Worm (Caenorhabditis elegans): Measurements from ENCODE around the gene C07G3.10.
A peak's percentile ranks its signal among the peaks of the same experiment; 100 is the strongest.

Gene C07G3.10

DNA sequence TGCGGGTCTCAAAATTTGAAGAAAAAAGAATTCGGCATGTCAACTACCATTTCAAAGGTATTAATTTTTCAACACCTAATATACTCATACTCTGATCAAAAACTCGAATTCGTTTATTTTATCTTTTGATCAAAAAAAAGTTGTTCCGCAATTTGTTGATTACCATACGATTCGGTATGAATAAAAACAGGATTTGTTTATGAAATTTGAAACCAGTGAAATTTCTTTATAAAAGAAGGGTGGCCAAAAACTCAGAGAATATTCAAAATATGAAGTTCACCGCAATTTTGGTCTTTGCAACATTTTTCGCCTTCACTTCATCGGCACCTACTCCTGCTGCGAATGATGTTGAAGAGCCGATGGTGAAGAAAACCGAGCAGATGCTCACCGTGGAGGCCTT is at the start of gene C07G3.10, which contains the start of gene C07G3.8:
TSS of gene C07G3.10 (plus strand) at position 270 of the 400 bp plus-strand sequence.
TSS of gene C07G3.8 (minus strand) at position 101 of the 400 bp plus-strand sequence.
- no peak for TF ChIP-seq K11D2.4 (GFP tag; IDR thresholded peaks at IDR 0.05)
- no peak for TF ChIP-seq chd-7 (tag; optimal IDR thresholded peaks at IDR 0.05)
- TF ChIP-seq lir-1 (GFP tag; conservative IDR thresholded peaks at IDR 0.05): no peak
- no peak for TF ChIP-seq madf-8 (GFP tag; conservative IDR thresholded peaks at IDR 0.05)
- no peak for TF ChIP-seq tlf-1 (GFP tag; optimal IDR thresholded peaks at IDR 0.05)
- no peak for TF ChIP-seq egl-18 (GFP tag; IDR thresholded peaks at IDR 0.05)
- TF ChIP-seq ztf-3 (GFP tag; optimal IDR thresholded peaks at IDR 0.05): no peak
- no peak for TF ChIP-seq hmg-20 (GFP tag; IDR thresholded peaks at IDR 0.05)
- no peak for TF ChIP-seq Y53F4B.3 (GFP tag; IDR thresholded peaks at IDR 0.05)
- TF ChIP-seq K12H6.12 (tag; optimal IDR thresholded peaks at IDR 0.05): no peak
- TF ChIP-seq let-607 (tag; optimal IDR thresholded peaks at IDR 0.05): no peak
- no peak for TF ChIP-seq snpc-1.3 (tag; optimal IDR thresholded peaks at IDR 0.05; ENCODE audit: insufficient read depth)
- no peak for TF ChIP-seq ceh-27 (GFP tag; optimal IDR thresholded peaks at IDR 0.05)
- TF ChIP-seq lag-1 (GFP tag; IDR thresholded peaks at IDR 0.05): no peak

DNA sequence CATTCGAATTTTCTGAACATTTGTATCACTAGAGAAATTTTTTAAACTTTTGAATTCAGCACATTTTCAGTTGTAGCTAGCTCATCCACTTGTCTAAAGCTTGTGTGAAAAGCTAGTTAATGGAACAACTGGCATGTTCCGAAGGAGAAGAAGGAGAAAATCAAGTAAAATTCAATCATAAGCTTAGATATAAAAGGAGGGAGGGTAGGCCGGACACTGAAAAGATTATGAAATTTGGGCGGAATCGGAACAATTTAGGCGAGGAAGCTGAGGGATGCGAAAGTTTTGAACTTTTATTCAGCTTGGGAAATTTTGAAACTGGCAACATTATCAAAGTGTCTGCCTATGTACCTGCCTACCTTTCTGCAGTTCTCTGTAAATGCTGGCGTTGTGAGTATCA is 49.6 kb upstream of the C07G3.10 start:
- no peak for TF ChIP-seq ceh-40 (GFP tag; IDR thresholded peaks at IDR 0.05)
- TF ChIP-seq dpl-1 (GFP tag; optimal IDR thresholded peaks at IDR 0.05): no peak
- TF ChIP-seq ceh-79 (tag; optimal IDR thresholded peaks at IDR 0.05): no peak
- TF ChIP-seq F10E7.11 (tag; optimal IDR thresholded peaks at IDR 0.05): no peak
- TF ChIP-seq mcd-1 (GFP tag; IDR thresholded peaks at IDR 0.05): no peak
- no peak for TF ChIP-seq Y53G8AR.9 (GFP tag; conservative IDR thresholded peaks at IDR 0.05)
- no peak for TF ChIP-seq pha-4 (tag; optimal IDR thresholded peaks at IDR 0.05)
- no peak for TF ChIP-seq mxl-1 (tag; optimal IDR thresholded peaks at IDR 0.05)
- TF ChIP-seq lir-1 (GFP tag; conservative IDR thresholded peaks at IDR 0.05): no peak
- TF ChIP-seq fkh-3 (tag; optimal IDR thresholded peaks at IDR 0.05): no peak
- no peak for TF ChIP-seq tlf-1 (GFP tag; optimal IDR thresholded peaks at IDR 0.05)

DNA sequence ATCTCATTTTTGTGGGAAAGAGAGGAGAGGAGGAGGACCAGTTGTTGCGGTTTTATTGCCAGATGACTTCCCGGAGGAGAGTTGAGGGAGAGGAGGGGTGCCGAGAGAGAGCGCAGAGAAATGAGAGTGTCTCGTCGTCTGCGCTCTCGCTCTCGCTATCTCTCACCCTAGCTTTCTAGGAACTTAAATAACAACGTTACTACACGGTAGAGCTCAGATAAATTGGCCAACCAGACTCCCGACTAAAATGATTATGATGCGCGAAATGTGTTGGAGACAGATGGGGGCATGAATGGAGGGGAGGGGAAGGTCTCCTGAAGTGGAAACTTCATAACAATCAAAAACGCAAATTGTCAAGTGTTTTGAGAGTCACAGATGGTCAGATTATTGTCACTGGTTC is 47.5 kb upstream of the C07G3.10 start:
- TF ChIP-seq B0035.1 (tag; optimal IDR thresholded peaks at IDR 0.05): no peak
- no peak for TF ChIP-seq lin-40 (tag; optimal IDR thresholded peaks at IDR 0.05)
- TF ChIP-seq zfh-2 (GFP tag; conservative IDR thresholded peaks at IDR 0.05): no peak; the same call in 1 of the 2 replicates
- no peak for TF ChIP-seq ceh-100 (GFP tag; IDR thresholded peaks at IDR 0.05)
- no peak for TF ChIP-seq ceh-79 (tag; optimal IDR thresholded peaks at IDR 0.05)

DNA sequence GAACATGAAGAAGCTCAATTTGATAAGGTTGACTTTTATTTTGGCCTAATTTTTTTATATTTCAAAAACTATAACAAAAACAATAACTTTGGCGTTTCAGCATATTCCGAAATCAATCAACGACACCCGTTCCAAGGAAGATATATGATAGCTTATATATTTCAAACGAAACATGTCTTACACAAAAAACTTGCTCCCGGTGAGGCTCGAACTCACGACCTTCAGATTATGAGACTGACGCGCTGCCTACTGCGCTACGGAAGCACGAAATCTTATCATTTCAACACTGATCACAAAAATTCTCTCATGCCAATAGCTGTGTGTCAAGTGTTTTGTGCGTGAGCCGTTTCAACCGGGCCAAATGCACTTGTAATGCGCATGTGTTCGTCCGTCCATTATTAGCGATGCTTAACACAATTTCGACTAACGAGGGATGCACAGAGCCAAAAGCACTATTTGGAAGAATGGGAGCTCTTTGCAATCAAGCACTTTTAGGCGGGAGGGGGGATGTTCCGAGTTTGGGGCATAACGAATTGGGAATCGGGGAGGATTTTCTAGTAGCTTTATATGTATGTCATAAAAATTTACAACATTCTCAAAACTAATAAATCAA is 46.9 kb upstream of the C07G3.10 start:
- TF ChIP-seq ama-1 (optimal IDR thresholded peaks at IDR 0.05) (no peak), ama-1 (GFP tag; optimal IDR thresholded peaks at IDR 0.05) (peak in 1 of 2 experiments; percentile 40), cebp-1 (GFP tag; IDR thresholded peaks at IDR 0.05) (no peak), cebp-1 (tag; optimal IDR thresholded peaks at IDR 0.05) (no peak), hsf-1 (GFP tag; IDR thresholded peaks at IDR 0.05) (no peak), Y95B8A.8 (GFP tag; IDR thresholded peaks at IDR 0.05) (no peak), somi-1 (GFP tag; optimal IDR thresholded peaks at IDR 0.05) (no peak), rpc-1 (optimal IDR thresholded peaks at IDR 0.05) (peak; percentile 77), rpc-1 (tag; optimal IDR thresholded peaks at IDR 0.05) (peak; percentile 82), let-607 (tag; optimal IDR thresholded peaks at IDR 0.05) (no peak), Y53G8AR.9 (GFP tag; conservative IDR thresholded peaks at IDR 0.05) (no peak), tbp1 (GFP tag; optimal IDR thresholded peaks at IDR 0.05) (peak; percentile 84), nhr-90 (tag; optimal IDR thresholded peaks at IDR 0.05) (peak; percentile 53), die-1 (tag; optimal IDR thresholded peaks at IDR 0.05) (peak; percentile 43), ccch-3 (GFP tag; optimal IDR thresholded peaks at IDR 0.05) (no peak), B0261.1 (tag; optimal IDR thresholded peaks at IDR 0.05) (peak; percentile 64), bed-1 (GFP tag; IDR thresholded peaks at IDR 0.05) (no peak), rcor-1 (GFP tag; IDR thresholded peaks at IDR 0.05) (no peak), snpc-3.4 (tag; optimal IDR thresholded peaks at IDR 0.05) (peak; percentile 37), ztf-3 (GFP tag; optimal IDR thresholded peaks at IDR 0.05) (no peak), unc-62 (GFP tag; optimal IDR thresholded peaks at IDR 0.05) (no peak), B0035.1 (tag; optimal IDR thresholded peaks at IDR 0.05) (no peak)

All from whole organism, young adult.